Worm (Caenorhabditis elegans) whole organism, early embryonic: ENCODE data around the gene T11F8.4.

Source experiments
- ets-7 ChIP-seq: sonication (generic microtip); optimal IDR thresholded peaks from 2 replicates; lab custom pipeline; 2016; ENCODE audit warnings: missing genotype, missing genetic modification characterization, missing compliant biosample characterization
- hmg-4 ChIP-seq: fragments of 200-800 bp; sonication (Bioruptor generic); optimal IDR thresholded peaks from 2 replicates; lab custom pipeline; 2018; ENCODE audit warnings: mild to moderate bottlenecking, missing genetic modification characterization, missing compliant biosample characterization

ce11 chrIV:5493692-5494091 is 17.3 kb upstream of the T11F8.4 start, which contains the start of gene B0273.1:
- no peak for TF ChIP-seq hmg-4 (GFP tag; lab: Kevin White, UChicago)
- TF ChIP-seq ets-7 (tag; lab: Kevin White, UChicago), result no peak
